Worm (Caenorhabditis elegans) whole organism, late embryonic: Measurements from ENCODE around the gene pho-13.

ENCODE experiments used
- C08G9.2 ChIP-seq: sonication (generic microtip); optimal IDR thresholded peaks from 2 replicates; lab custom pipeline; 2016; ENCODE audit warnings: mild to moderate bottlenecking, missing genetic modification characterization, moderate library complexity, missing compliant biosample characterization
- F13H6.1 ChIP-seq: sonication (generic microtip); optimal IDR thresholded peaks from 2 replicates; lab custom pipeline; 2016; ENCODE audit warnings: missing genetic modification characterization, missing compliant biosample characterization
- K09A11.1 ChIP-seq: sonication (generic microtip); optimal IDR thresholded peaks from 2 replicates; lab custom pipeline; 2017; ENCODE audit warnings: antibody characterized with exemption, mild to moderate bottlenecking, missing genetic modification characterization, missing compliant biosample characterization; ENCODE audit not compliant: insufficient read depth
- ama-1 ChIP-seq: fragments of 150-350 bp; optimal IDR thresholded peaks from 2 replicates; lab custom pipeline; 2014
- ceh-14 ChIP-seq: sonication (generic microtip); optimal IDR thresholded peaks from 2 replicates; lab custom pipeline; 2016; ENCODE audit warnings: missing genotype, missing genetic modification characterization, missing compliant biosample characterization
- ceh-18 ChIP-seq: sonication (generic microtip); optimal IDR thresholded peaks from 2 replicates; lab custom pipeline; 2016; ENCODE audit warnings: missing genetic modification characterization, missing compliant biosample characterization
- ceh-19 ChIP-seq: fragments of 200-800 bp; sonication (Bioruptor generic); optimal IDR thresholded peaks from 2 replicates; lab custom pipeline; 2018; ENCODE audit warnings: mild to moderate bottlenecking, missing genetic modification characterization, missing compliant biosample characterization
- ceh-22 ChIP-seq: sonication (generic microtip); optimal IDR thresholded peaks from 2 replicates; lab custom pipeline; 2017; ENCODE audit warnings: missing biosample characterization, missing genetic modification characterization
- ceh-30 ChIP-seq: fragments of 150-350 bp; optimal IDR thresholded peaks from 2 replicates; lab custom pipeline; 2014; ENCODE audit warnings: missing biosample characterization, missing genetic modification characterization
- ceh-31 ChIP-seq: sonication (generic microtip); optimal IDR thresholded peaks from 2 replicates; lab custom pipeline; 2016; ENCODE audit warnings: missing genetic modification characterization, missing compliant biosample characterization
- ceh-34 ChIP-seq: sonication (generic microtip); optimal IDR thresholded peaks from 2 replicates; lab custom pipeline; 2016; ENCODE audit warnings: mild to moderate bottlenecking, missing genetic modification characterization, missing compliant biosample characterization
- ceh-45 ChIP-seq: fragments of 200-800 bp; sonication (Bioruptor generic); IDR thresholded peaks from 2 replicates; pipeline ENCODE4 v1.3.6; 2022; ENCODE audit warnings: missing genetic modification reagents, missing genetic modification characterization, missing compliant biosample characterization
- ceh-48 ChIP-seq: sonication (generic microtip); optimal IDR thresholded peaks from 2 replicates; lab custom pipeline; 2016; ENCODE audit warnings: missing genetic modification characterization, inconsistent platforms, missing compliant biosample characterization
- ceh-9 ChIP-seq: sonication (generic microtip); optimal IDR thresholded peaks from 2 replicates; lab custom pipeline; 2016; ENCODE audit warnings: mild to moderate bottlenecking, missing genetic modification characterization, inconsistent platforms, missing compliant biosample characterization
- dmd-4 ChIP-seq: sonication (generic microtip); optimal IDR thresholded peaks from 2 replicates; lab custom pipeline; 2016; ENCODE audit warnings: borderline replicate concordance, missing genetic modification characterization, missing compliant biosample characterization
- dve-1 ChIP-seq: sonication (generic microtip); optimal IDR thresholded peaks from 2 replicates; lab custom pipeline; 2017; ENCODE audit warnings: antibody characterized with exemption, mild to moderate bottlenecking, missing genetic modification characterization, missing compliant biosample characterization
- elt-2 ChIP-seq: sonication (generic microtip); optimal IDR thresholded peaks from 2 replicates; lab custom pipeline; 2016; ENCODE audit warnings: missing genetic modification reagents, missing genetic modification characterization, missing compliant biosample characterization
- elt-4 ChIP-seq: sonication (generic microtip); optimal IDR thresholded peaks from 2 replicates; lab custom pipeline; 2016; ENCODE audit warnings: missing genetic modification characterization, missing compliant biosample characterization
- ets-4 ChIP-seq: sonication (generic microtip); optimal IDR thresholded peaks from 2 replicates; lab custom pipeline; 2016; ENCODE audit warnings: missing genetic modification characterization, missing compliant biosample characterization
- fkh-10 ChIP-seq: fragments of 150-350 bp; optimal IDR thresholded peaks from 2 replicates; lab custom pipeline; 2014; ENCODE audit warnings: missing biosample characterization, missing genetic modification reagents, missing genetic modification characterization
- hlh-15 ChIP-seq: sonication (generic microtip); optimal IDR thresholded peaks from 2 replicates; lab custom pipeline; 2016; ENCODE audit warnings: missing genetic modification characterization, missing compliant biosample characterization
- hlh-6 ChIP-seq: sonication (generic microtip); optimal IDR thresholded peaks from 2 replicates; lab custom pipeline; 2016; ENCODE audit warnings: missing genotype, missing genetic modification characterization, missing compliant biosample characterization
- hlh-8 ChIP-seq: sonication (generic microtip); optimal IDR thresholded peaks from 2 replicates; lab custom pipeline; 2016; ENCODE audit warnings: missing genotype, missing genetic modification characterization, missing compliant biosample characterization
- lin-11 ChIP-seq: fragments of 200-800 bp; sonication (Bioruptor generic); optimal IDR thresholded peaks from 2 replicates; lab custom pipeline; 2018; ENCODE audit warnings: mild to moderate bottlenecking, missing genetic modification characterization, missing compliant biosample characterization
- madf-2 ChIP-seq: sonication (generic microtip); optimal IDR thresholded peaks from 2 replicates; lab custom pipeline; 2017; ENCODE audit warnings: missing genetic modification characterization, missing compliant biosample characterization
- mec-3 ChIP-seq: sonication (generic microtip); optimal IDR thresholded peaks from 2 replicates; lab custom pipeline; 2016; ENCODE audit warnings: borderline replicate concordance, missing genetic modification characterization, missing compliant biosample characterization
- nfya-1 ChIP-seq: sonication (generic microtip); optimal IDR thresholded peaks from 2 replicates; lab custom pipeline; 2017; ENCODE audit warnings: missing genetic modification characterization, mild to moderate bottlenecking, missing compliant biosample characterization, antibody characterized with exemption, moderate library complexity
- nhr-232 ChIP-seq: sonication (generic microtip); optimal IDR thresholded peaks from 2 replicates; lab custom pipeline; 2016; ENCODE audit warnings: missing genetic modification characterization, missing compliant biosample characterization
- pat-9 ChIP-seq: fragments of 200-800 bp; sonication (Bioruptor generic); optimal IDR thresholded peaks from 2 replicates; lab custom pipeline; 2018; ENCODE audit warnings: mild to moderate bottlenecking, missing genetic modification characterization, moderate library complexity, missing compliant biosample characterization
- pha-2 ChIP-seq: sonication (generic microtip); optimal IDR thresholded peaks from 2 replicates; lab custom pipeline; 2017; ENCODE audit warnings: mild to moderate bottlenecking, missing genetic modification characterization, missing compliant biosample characterization
- pqm-1 ChIP-seq: sonication (generic microtip); optimal IDR thresholded peaks from 2 replicates; lab custom pipeline; 2016; ENCODE audit warnings: missing genetic modification characterization, missing compliant biosample characterization
- sdc-2 ChIP-seq: sonication (generic microtip); optimal IDR thresholded peaks from 2 replicates; lab custom pipeline; 2016; ENCODE audit warnings: missing genotype, missing genetic modification characterization, missing compliant biosample characterization
- tbx-2 ChIP-seq: sonication (generic microtip); optimal IDR thresholded peaks from 2 replicates; lab custom pipeline; 2016; ENCODE audit warnings: missing genetic modification characterization, missing compliant biosample characterization
- unc-3 ChIP-seq, 2 experiments: fragments of 200-800 bp in 1 of 2; sonication (Bioruptor generic) in 1 of 2; sonication (generic microtip) in 1 of 2; conservative IDR thresholded peaks in 1 of 2; optimal IDR thresholded peaks in 1 of 2; 2 replicates each; pipeline versions ENCODE4 v1.3.6 to Lab custom; 2016 to 2022; ENCODE audit warnings: missing compliant biosample characterization in 2 of 2, missing genetic modification characterization in 2 of 2, missing genetic modification reagents in 1 of 2
- unc-42 ChIP-seq: sonication (generic microtip); optimal IDR thresholded peaks from 2 replicates; lab custom pipeline; 2016; ENCODE audit warnings: missing genotype, missing genetic modification characterization, missing compliant biosample characterization
- unc-86 ChIP-seq: sonication (generic microtip); optimal IDR thresholded peaks from 2 replicates; lab custom pipeline; 2016; ENCODE audit warnings: missing genetic modification characterization, missing compliant biosample characterization
- zip-5 ChIP-seq: sonication (generic microtip); optimal IDR thresholded peaks from 2 replicates; lab custom pipeline; 2016; ENCODE audit warnings: missing genetic modification characterization, missing compliant biosample characterization
- ztf-16 ChIP-seq: sonication (generic microtip); optimal IDR thresholded peaks from 2 replicates; lab custom pipeline; 2017; ENCODE audit warnings: missing genetic modification characterization, missing compliant biosample characterization

Gene pho-13

DNA sequence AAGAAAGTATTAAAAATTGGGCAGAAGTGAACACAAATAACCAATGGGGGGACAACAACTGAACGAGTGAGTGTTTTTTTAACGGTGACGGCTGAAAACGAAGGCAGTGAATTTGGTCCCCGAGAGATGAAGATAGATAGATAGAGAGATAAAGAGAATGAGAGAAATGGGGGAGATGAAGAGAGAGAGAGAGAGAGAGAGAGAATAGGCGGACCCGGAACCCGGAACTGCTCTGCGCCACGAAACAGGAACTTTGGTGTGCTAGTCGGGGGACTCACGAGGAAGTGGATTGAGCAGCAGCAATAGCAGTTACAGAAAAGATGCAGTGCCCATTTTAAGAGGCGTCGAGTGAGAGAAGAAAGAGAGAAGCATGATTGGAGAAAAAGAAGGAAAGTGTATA lies 10.4 kb downstream of the pho-13 start:
- TF ChIP-seq ama-1 (lab: Kevin White, UChicago) (no peak), fkh-10 (peak; percentile 9), nhr-232 (tag; lab: Kevin White, UChicago) (no peak), ceh-18 (tag; lab: Kevin White, UChicago) (peak; percentile 75), ceh-14 (tag; lab: Kevin White, UChicago) (peak; percentile 19), C08G9.2 (no peak), tbx-2 (peak; percentile 44), pha-2 (tag; lab: Kevin White, UChicago) (no peak), unc-86 (tag; lab: Kevin White, UChicago) (no peak), nfya-1 (tag; lab: Kevin White, UChicago) (peak; percentile 8), hlh-6 (tag; lab: Kevin White, UChicago) (no peak), dmd-4 (tag; lab: Kevin White, UChicago) (no peak), unc-42 (tag; lab: Kevin White, UChicago) (peak; percentile 77), ets-4 (tag; lab: Kevin White, UChicago) (no peak), ceh-34 (peak; percentile 38), lin-11 (tag; lab: Kevin White, UChicago) (no peak), ceh-31 (tag; lab: Kevin White, UChicago) (peak; percentile 23), hlh-8 (tag; lab: Kevin White, UChicago) (no peak), sdc-2 (tag; lab: Kevin White, UChicago) (no peak), ceh-9 (tag; lab: Kevin White, UChicago) (no peak), F13H6.1 (tag; lab: Kevin White, UChicago) (no peak), elt-4 (no peak), zip-5 (tag; lab: Kevin White, UChicago) (no peak)

DNA sequence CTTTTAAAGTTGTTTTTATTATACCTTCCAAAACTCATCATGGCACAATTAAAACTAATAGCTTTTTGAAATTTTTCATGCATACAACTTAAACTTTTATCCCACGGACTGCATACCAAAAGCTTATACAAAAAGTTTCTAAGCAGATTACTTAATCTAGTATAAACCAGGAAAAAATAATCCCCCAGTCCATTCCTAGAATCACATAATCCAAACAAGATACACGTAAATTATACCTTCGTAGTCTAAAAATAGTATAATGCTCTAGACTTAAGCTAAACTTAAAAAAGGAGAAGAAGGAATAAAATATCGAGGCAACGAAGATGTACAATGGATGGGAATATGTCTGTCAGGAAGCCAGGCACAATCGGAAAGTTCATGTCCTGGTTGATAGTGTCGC lies 11.6 kb downstream of the pho-13 start:
- TF ChIP-seq unc-3 (GFP tag; conservative IDR thresholded peaks at IDR 0.05; lab: Robert Waterston, UW), result no peak
- TF ChIP-seq unc-3 (tag; optimal IDR thresholded peaks at IDR 0.05; lab: Kevin White, UChicago), result no peak
- TF ChIP-seq tbx-2, result no peak
- TF ChIP-seq ceh-30, result no peak
- no peak for TF ChIP-seq ceh-22 (tag; lab: Kevin White, UChicago)
- TF ChIP-seq, all 69 proteins: peak for 0

DNA sequence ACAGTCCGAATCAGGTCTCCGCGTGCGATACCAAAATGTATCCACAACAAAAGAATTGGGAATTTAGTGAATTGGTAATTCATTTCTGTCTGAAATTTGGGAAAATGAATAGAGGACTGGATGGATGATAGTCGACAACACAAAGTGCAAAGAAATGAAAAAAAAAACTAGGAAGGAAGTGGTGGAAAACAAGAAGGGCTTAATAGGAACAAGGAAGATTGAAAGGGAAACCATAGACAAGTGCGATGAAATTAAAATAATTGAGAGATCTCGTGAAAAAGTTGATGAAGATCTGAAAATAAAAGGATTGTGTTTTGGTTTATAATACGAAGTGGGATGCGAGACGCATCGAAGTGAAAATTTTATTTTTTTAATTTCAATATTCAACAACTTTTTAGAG lies 12.7 kb downstream of the pho-13 start, which contains the start of gene F07H5.7:
Gene F07H5.7 (minus strand): TSS at position 101 of the 400 bp plus-strand sequence.
- TF ChIP-seq madf-2 (no peak), ceh-48 (tag; lab: Kevin White, UChicago) (no peak), ceh-19 (GFP tag; lab: Kevin White, UChicago) (no peak), ztf-16 (no peak), mec-3 (tag; lab: Kevin White, UChicago) (no peak), hlh-6 (tag; lab: Kevin White, UChicago) (no peak), pqm-1 (tag; lab: Kevin White, UChicago) (no peak)

DNA sequence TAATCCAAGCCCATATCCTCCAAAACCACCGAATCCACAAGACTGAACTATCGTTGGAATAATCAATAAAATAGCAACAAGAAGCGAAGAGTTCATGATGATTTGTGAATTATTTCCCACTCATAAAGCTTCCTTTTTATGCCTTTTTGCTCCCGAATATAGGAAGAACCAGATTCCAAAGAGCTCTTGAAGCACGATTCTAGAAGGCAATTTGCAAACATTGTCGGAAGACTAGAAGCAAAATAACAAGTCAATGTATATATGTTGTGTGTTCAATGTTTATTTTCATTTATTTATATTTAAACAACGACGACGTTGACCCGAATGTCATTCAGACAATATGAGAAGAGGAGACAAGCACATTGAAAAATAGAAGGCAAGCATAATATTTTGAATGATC lies 14.2 kb downstream of the pho-13 start, which contains the start of gene idpa-2:
Gene idpa-2 (minus strand): TSS at position 101 of the 400 bp plus-strand sequence.
- TF ChIP-seq nfya-1 (tag; lab: Kevin White, UChicago), result no peak

DNA sequence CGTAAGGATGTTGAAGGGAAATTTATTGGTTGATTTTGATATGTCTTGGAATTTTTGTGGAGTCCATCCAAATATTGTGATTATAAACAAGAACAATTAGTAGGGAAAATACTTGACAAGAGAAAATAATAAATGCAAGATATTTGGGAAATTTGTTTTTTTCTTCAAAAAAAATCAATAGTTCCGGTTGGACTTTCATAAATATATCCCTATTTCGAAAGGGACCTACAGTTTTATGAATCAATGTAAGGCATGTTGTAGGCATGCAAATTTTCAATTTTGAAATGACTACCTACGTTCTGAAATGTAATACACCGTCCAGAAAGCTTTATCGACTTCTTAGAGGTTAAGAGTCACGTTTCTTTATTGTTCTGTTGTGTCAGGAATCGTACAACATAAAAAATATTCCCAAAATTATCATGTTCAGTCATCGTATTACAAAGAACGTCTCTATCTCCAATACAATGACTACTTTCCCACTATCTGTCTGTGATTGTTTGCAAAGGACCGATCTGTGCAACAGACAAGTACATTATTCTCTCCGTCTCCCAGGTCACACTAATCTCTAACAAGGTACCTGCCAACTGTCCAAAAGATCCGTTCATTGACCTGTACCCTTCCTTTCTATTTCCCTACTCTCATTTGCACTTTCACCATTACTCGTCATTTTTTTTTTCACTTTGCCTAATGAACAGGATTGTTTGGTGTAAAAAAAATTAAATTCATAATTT lies 16.8 kb downstream of the pho-13 start, which contains the start of gene F07H5.13:
Gene F07H5.13 (plus strand): TSS at position 730 of the 731 bp plus-strand sequence.
- TF ChIP-seq elt-2 (tag; lab: Kevin White, UChicago) (peak; percentile 31), zip-5 (tag; lab: Kevin White, UChicago) (no peak), ceh-45 (GFP tag; lab: Robert Waterston, UW) (0 out of 2 replicates have a peak, but pooled peaks have one; percentile 12), hlh-15 (no peak), pat-9 (tag; lab: Kevin White, UChicago) (no peak), K09A11.1 (tag; lab: Kevin White, UChicago) (no peak), dve-1 (tag; lab: Kevin White, UChicago) (no peak), ama-1 (lab: Kevin White, UChicago) (peak; percentile 75), dmd-4 (tag; lab: Kevin White, UChicago) (no peak)
